Fruit fly (Drosophila melanogaster) whole organism, prepupa: Measurements from ENCODE around the gene Nrg.

Experiments used
- CG34406 ChIP-seq: fragments of 200-800 bp; sonication (Bioruptor generic); optimal IDR thresholded peaks from 3 replicates; lab custom pipeline; 2016; ENCODE audit warnings: missing biosample characterization, missing genetic modification characterization
- salr ChIP-seq, 2 experiments: fragments of 200-800 bp; sonication (Bioruptor generic); optimal IDR thresholded peaks; 3 replicates each; lab custom pipeline; 2016 to 2018; ENCODE audit warnings: missing biosample characterization in 2 of 2, missing genetic modification characterization in 2 of 2, mild to moderate bottlenecking in 1 of 2
- svp ChIP-seq: fragments of 200-800 bp; sonication (Bioruptor generic); peaks from one replicate; lab custom pipeline; 2016; ENCODE audit warnings: missing biosample characterization, missing genetic modification characterization

DNA sequence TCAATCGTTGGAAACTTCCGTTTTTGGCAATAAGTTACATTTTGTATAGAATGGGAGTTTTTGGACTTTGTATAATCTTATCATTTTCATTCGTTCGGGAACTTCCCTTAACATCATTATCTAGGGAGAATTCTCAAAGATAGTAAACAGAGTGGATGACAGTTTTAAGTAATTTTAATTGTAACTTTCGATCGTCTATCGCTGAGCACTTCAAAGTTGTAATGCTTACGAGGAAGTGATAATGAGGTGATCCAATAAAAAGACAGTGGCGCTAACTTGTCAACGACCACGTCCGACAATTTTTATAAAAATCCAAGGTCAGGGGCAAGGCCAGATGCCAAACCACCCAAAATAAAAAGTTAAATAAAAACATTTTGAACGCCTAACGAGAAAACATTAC lies 20.8 kb upstream of the Nrg start:
- TF ChIP-seq svp (GFP tag; lab: Kevin White, UChicago) = no peak
- TF ChIP-seq salr (GFP tag; optimal IDR thresholded peaks at IDR 0.05; lab: Kevin White, UChicago) = no peak
- TF ChIP-seq CG34406 (GFP tag; lab: Kevin White, UChicago) = no peak
